Worm (Caenorhabditis elegans): Measurements from ENCODE around the gene wrk-1.

wrk-1 gene

ce11 chrX:8392539-8392996 is at the start of gene wrk-1:
Gene wrk-1, minus strand, starts transcription at chrX:8392589.
- TF ChIP-seq ets-5 (GFP tag; IDR thresholded peaks at IDR 0.05) (0 out of 2 replicates have a peak, but pooled peaks have one; percentile 20), ztf-4 (tag; optimal IDR thresholded peaks at IDR 0.05) (no peak), nhr-237 (tag; optimal IDR thresholded peaks at IDR 0.05) (no peak), elt-2 (tag; optimal IDR thresholded peaks at IDR 0.05) (no peak)

ce11 chrX:8440001-8440735 is 47.8 kb upstream of the wrk-1 start:
- TF ChIP-seq hpl-2 (GFP tag; optimal IDR thresholded peaks at IDR 0.05): no peak
- no peak for TF ChIP-seq lin-39 (tag; optimal IDR thresholded peaks at IDR 0.05)
- peak; percentile 58 for TF ChIP-seq elt-2 (tag; optimal IDR thresholded peaks at IDR 0.05)
- TF ChIP-seq nhr-47 (tag; optimal IDR thresholded peaks at IDR 0.05): peak; percentile 43
- no peak for TF ChIP-seq ceh-63 (GFP tag; optimal IDR thresholded peaks at IDR 0.05)
- peak; percentile 55 for TF ChIP-seq nhr-71 (tag; optimal IDR thresholded peaks at IDR 0.05)
- TF ChIP-seq vab-15 (tag; optimal IDR thresholded peaks at IDR 0.05): no peak
- TF ChIP-seq ceh-8 (GFP tag; optimal IDR thresholded peaks at IDR 0.05): no peak
- TF ChIP-seq lin-14 (GFP tag; optimal IDR thresholded peaks at IDR 0.05): peak; percentile 44
- peak; percentile 59 for TF ChIP-seq fkh-8 (tag; optimal IDR thresholded peaks at IDR 0.05)
- TF ChIP-seq C16A3.4 (tag; optimal IDR thresholded peaks at IDR 0.05): no peak
- TF ChIP-seq Y116A8C.19 (tag; optimal IDR thresholded peaks at IDR 0.05; ENCODE audit: borderline replicate concordance): no peak
- peak; percentile 67 for TF ChIP-seq hlh-4 (tag; optimal IDR thresholded peaks at IDR 0.05)
- no peak for TF ChIP-seq lin-15B (tag; optimal IDR thresholded peaks at IDR 0.05)
- TF ChIP-seq lir-3 (tag; optimal IDR thresholded peaks at IDR 0.05; ENCODE audit: poor library complexity): no peak
- no peak for TF ChIP-seq unc-62 (GFP tag; optimal IDR thresholded peaks at IDR 0.05)
- TF ChIP-seq sox-4 (tag; optimal IDR thresholded peaks at IDR 0.05): no peak
- no peak for TF ChIP-seq ceh-88 (GFP tag; IDR thresholded peaks at IDR 0.05)
- TF ChIP-seq nhr-12 (tag; optimal IDR thresholded peaks at IDR 0.05): no peak

- TF ChIP-seq blmp-1 (tag; optimal IDR thresholded peaks at IDR 0.05): peak; percentile 80
- no peak for TF ChIP-seq vab-15 (tag; optimal IDR thresholded peaks at IDR 0.05)
- TF ChIP-seq ceh-82 (tag; optimal IDR thresholded peaks at IDR 0.05): no peak
- TF ChIP-seq aly-2 (tag; optimal IDR thresholded peaks at IDR 0.05): no peak
These were observed 46.4 kb upstream of the wrk-1 start for ce11 chrX:8438756-8439155.

- TF ChIP-seq hlh-17 (GFP tag; optimal IDR thresholded peaks at IDR 0.05; ENCODE audit: borderline replicate concordance): no peak
These were observed 40.0 kb upstream of the wrk-1 start, which contains the start of gene kin-9 for ce11 chrX:8432361-8432760. Gene kin-9, plus strand, starts transcription at chrX:8432661.

ce11 chrX:8429503-8429902 is 37.1 kb upstream of the wrk-1 start:
- no peak for TF ChIP-seq mdl-1 (tag; optimal IDR thresholded peaks at IDR 0.05)
- no peak for TF ChIP-seq tbx-2 (tag; optimal IDR thresholded peaks at IDR 0.05)
- no peak for TF ChIP-seq fkh-8 (tag; optimal IDR thresholded peaks at IDR 0.05)
- TF ChIP-seq mef-2 (tag; optimal IDR thresholded peaks at IDR 0.05): no peak
- TF ChIP-seq fos-1 (tag; optimal IDR thresholded peaks at IDR 0.05): no peak
- no peak for TF ChIP-seq elt-3 (tag; optimal IDR thresholded peaks at IDR 0.05)
- TF ChIP-seq egl-13 (tag; optimal IDR thresholded peaks at IDR 0.05): no peak
- no peak for TF ChIP-seq ces-1 (GFP tag; optimal IDR thresholded peaks at IDR 0.05)
